Worm (Caenorhabditis elegans) whole organism, young adult: ENCODE data around the gene lbp-9.

Experiments
- B0019.2 ChIP-seq: fragments of 200-800 bp; sonication (Bioruptor generic); conservative IDR thresholded peaks from 2 replicates; pipeline ENCODE4 v1.3.6; 2022; ENCODE audit warnings: missing genetic modification reagents, missing genetic modification characterization, missing compliant biosample characterization
- C06A6.2 ChIP-seq: fragments of 200-800 bp; sonication (Bioruptor generic); conservative IDR thresholded peaks from 2 replicates; pipeline ENCODE4 v1.3.6; 2022; ENCODE audit warnings: missing genetic modification characterization, missing compliant biosample characterization
- C17E4.6 ChIP-seq: fragments of 200-800 bp; sonication (Bioruptor generic); IDR thresholded peaks from 2 replicates; pipeline ENCODE4 v1.3.6; 2022; ENCODE audit warnings: missing genetic modification reagents, missing genetic modification characterization, missing compliant biosample characterization
- F57A8.1 ChIP-seq: fragments of 200-800 bp; sonication (Bioruptor generic); optimal IDR thresholded peaks from 2 replicates; lab custom pipeline; 2018; ENCODE audit warnings: mild to moderate bottlenecking, missing genetic modification characterization, moderate library complexity, missing compliant biosample characterization
- K12H6.12 ChIP-seq: fragments of 200-800 bp; sonication (Bioruptor generic); optimal IDR thresholded peaks from 2 replicates; lab custom pipeline; 2018; ENCODE audit warnings: mild to moderate bottlenecking, missing genetic modification characterization, missing compliant biosample characterization
- Y53G8AR.9 ChIP-seq: fragments of 200-800 bp; sonication (Bioruptor generic); conservative IDR thresholded peaks from 2 replicates; pipeline ENCODE4 v1.3.6; 2022; ENCODE audit warnings: missing genetic modification reagents, missing genetic modification characterization, missing compliant biosample characterization
- Y56A3A.18 ChIP-seq: fragments of 200-800 bp; sonication (Bioruptor generic); IDR thresholded peaks from 2 replicates; pipeline ENCODE4 v1.3.6; 2022; ENCODE audit warnings: missing genetic modification reagents, missing genetic modification characterization, missing compliant biosample characterization
- Y67H2A.10 ChIP-seq: fragments of 200-800 bp; sonication (Bioruptor generic); conservative IDR thresholded peaks from 2 replicates; pipeline ENCODE4 v1.3.6; 2022; ENCODE audit warnings: missing genetic modification reagents, missing genetic modification characterization, missing compliant biosample characterization
- Y79H2A.3 ChIP-seq: fragments of 200-800 bp; sonication (Bioruptor generic); conservative IDR thresholded peaks from 2 replicates; pipeline ENCODE4 v1.3.6; 2022; ENCODE audit warnings: missing genetic modification reagents, missing genetic modification characterization, missing compliant biosample characterization
- akir-1 ChIP-seq: fragments of 200-800 bp; sonication (Bioruptor generic); optimal IDR thresholded peaks from 2 replicates; lab custom pipeline; 2018; ENCODE audit warnings: mild to moderate bottlenecking, missing genetic modification characterization, moderate library complexity, missing compliant biosample characterization
- aptf-3 ChIP-seq: fragments of 200-800 bp; sonication (Bioruptor generic); IDR thresholded peaks from 2 replicates; pipeline ENCODE4 v1.3.6; 2022; ENCODE audit warnings: missing genetic modification characterization, missing compliant biosample characterization
- attf-3 ChIP-seq: fragments of 200-800 bp; sonication (Bioruptor generic); conservative IDR thresholded peaks from 2 replicates; pipeline ENCODE4 v1.3.6; 2022; ENCODE audit warnings: missing genetic modification reagents, missing genetic modification characterization, missing compliant biosample characterization
- ceh-40 ChIP-seq: fragments of 200-800 bp; sonication (Bioruptor generic); IDR thresholded peaks from 2 replicates; pipeline ENCODE4 v1.3.6; 2022; ENCODE audit warnings: missing genetic modification characterization, missing compliant biosample characterization
- ceh-91 ChIP-seq: fragments of 200-800 bp; sonication (Bioruptor generic); IDR thresholded peaks from 2 replicates; pipeline ENCODE4 v1.3.6; 2022; ENCODE audit warnings: missing genetic modification reagents, missing genetic modification characterization, missing compliant biosample characterization
- dox-1 ChIP-seq: fragments of 200-800 bp; sonication (Bioruptor generic); IDR thresholded peaks from 2 replicates; pipeline ENCODE4 v1.3.6; 2022; ENCODE audit warnings: missing genetic modification reagents, missing genetic modification characterization, missing compliant biosample characterization
- dpl-1 ChIP-seq: fragments of 150-350 bp; optimal IDR thresholded peaks from 2 replicates; lab custom pipeline; 2014; ENCODE audit warnings: missing biosample characterization, missing genetic modification reagents, missing genetic modification characterization
- ekl-4 ChIP-seq: fragments of 200-800 bp; sonication (Bioruptor generic); IDR thresholded peaks from 2 replicates; pipeline ENCODE4 v1.3.6; 2022; ENCODE audit warnings: missing genetic modification reagents, missing genetic modification characterization, missing compliant biosample characterization
- hlh-26 ChIP-seq: fragments of 200-800 bp; sonication (Bioruptor generic); conservative IDR thresholded peaks from 2 replicates; pipeline ENCODE4 v1.3.6; 2022; ENCODE audit warnings: missing genetic modification reagents, missing genetic modification characterization, missing compliant biosample characterization
- hmg-20 ChIP-seq: fragments of 200-800 bp; sonication (Bioruptor generic); IDR thresholded peaks from 2 replicates; pipeline ENCODE4 v1.3.6; 2022; ENCODE audit warnings: missing genetic modification reagents, missing genetic modification characterization, missing compliant biosample characterization
- hrde-1 ChIP-seq: sonication (generic microtip); optimal IDR thresholded peaks from 2 replicates; lab custom pipeline; 2016; ENCODE audit warnings: missing genetic modification characterization, mild to moderate bottlenecking, missing compliant biosample characterization, moderate library complexity, missing genotype, missing genetic modification reagents, borderline replicate concordance
- lin-54 ChIP-seq: fragments of 200-800 bp; sonication (Bioruptor generic); optimal IDR thresholded peaks from 2 replicates; lab custom pipeline; 2018; ENCODE audit warnings: mild to moderate bottlenecking, missing genetic modification characterization, missing compliant biosample characterization
- lir-1 ChIP-seq: fragments of 200-800 bp; sonication (Bioruptor generic); conservative IDR thresholded peaks from 2 replicates; pipeline ENCODE4 v1.3.6; 2022; ENCODE audit warnings: missing genetic modification reagents, missing genetic modification characterization, missing compliant biosample characterization
- madf-3 ChIP-seq: fragments of 200-800 bp; sonication (Bioruptor generic); IDR thresholded peaks from 2 replicates; pipeline ENCODE4 v1.3.6; 2022; ENCODE audit warnings: missing genetic modification reagents, missing genetic modification characterization, missing compliant biosample characterization
- mxl-1 ChIP-seq: sonication (generic microtip); optimal IDR thresholded peaks from 2 replicates; lab custom pipeline; 2016; ENCODE audit warnings: missing genetic modification characterization, missing compliant biosample characterization
- nfyb-1 ChIP-seq: fragments of 200-800 bp; sonication (Bioruptor generic); IDR thresholded peaks from 2 replicates; pipeline ENCODE4 v1.3.6; 2022; ENCODE audit warnings: missing genetic modification reagents, missing genetic modification characterization, missing compliant biosample characterization
- nhr-120 ChIP-seq: fragments of 200-800 bp; sonication (Bioruptor generic); IDR thresholded peaks from 2 replicates; pipeline ENCODE4 v1.3.6; 2022; ENCODE audit warnings: missing genetic modification characterization, missing compliant biosample characterization
- nhr-80 ChIP-seq: sonication (generic microtip); optimal IDR thresholded peaks from 2 replicates; lab custom pipeline; 2016; ENCODE audit warnings: missing genetic modification characterization, missing compliant biosample characterization
- nhr-90 ChIP-seq: sonication (generic microtip); optimal IDR thresholded peaks from 2 replicates; lab custom pipeline; 2016; ENCODE audit warnings: missing genotype, mild to moderate bottlenecking, missing genetic modification characterization, missing compliant biosample characterization
- pbrm-1 ChIP-seq: fragments of 200-800 bp; sonication (Bioruptor generic); IDR thresholded peaks from 2 replicates; pipeline ENCODE4 v1.3.6; 2022; ENCODE audit warnings: missing genetic modification reagents, missing genetic modification characterization, missing compliant biosample characterization
- rec-8 ChIP-seq, 2 experiments: sonication (generic microtip); optimal IDR thresholded peaks; 2 replicates each; lab custom pipeline; 2016; ENCODE audit warnings: mild to moderate bottlenecking in 2 of 2, missing genetic modification characterization in 2 of 2, missing genetic modification reagents in 2 of 2, missing genotype in 2 of 2, missing biosample characterization in 1 of 2, missing compliant biosample characterization in 1 of 2, moderate library complexity in 1 of 2
- sdz-38 ChIP-seq: sonication (generic microtip); optimal IDR thresholded peaks from 2 replicates; lab custom pipeline; 2016; ENCODE audit warnings: missing genotype, missing genetic modification characterization, missing compliant biosample characterization
- snpc-1.1 ChIP-seq: sonication (generic microtip); optimal IDR thresholded peaks from 2 replicates; lab custom pipeline; 2017; ENCODE audit warnings: missing genetic modification characterization, mild to moderate bottlenecking, missing compliant biosample characterization, antibody characterized with exemption, moderate library complexity, missing genotype, missing genetic modification reagents; ENCODE audit not compliant: insufficient read depth
- sptf-2 ChIP-seq: fragments of 200-800 bp; sonication (Bioruptor generic); optimal IDR thresholded peaks from 2 replicates; lab custom pipeline; 2018; ENCODE audit warnings: mild to moderate bottlenecking, missing genetic modification characterization, missing compliant biosample characterization
- tbp1 ChIP-seq: fragments of 200-800 bp; sonication (Bioruptor generic); optimal IDR thresholded peaks from 2 replicates; lab custom pipeline; 2018; ENCODE audit warnings: mild to moderate bottlenecking, missing genetic modification characterization, missing compliant biosample characterization
- tbx-9 ChIP-seq: sonication (generic microtip); optimal IDR thresholded peaks from 2 replicates; lab custom pipeline; 2016; ENCODE audit warnings: borderline replicate concordance, missing genetic modification characterization, inconsistent platforms, missing compliant biosample characterization
- unc-62 ChIP-seq: fragments of 150-350 bp; optimal IDR thresholded peaks from 2 replicates; lab custom pipeline; 2014; ENCODE audit warnings: missing biosample characterization, missing genetic modification reagents, missing genetic modification characterization

Gene lbp-9

ce11 chrV:2103118-2103517, 34.9 kb downstream of the lbp-9 start, which contains the start of gene F36F12.1:
Gene F36F12.1, minus strand, starts transcription at chrV:2103218.
- TF ChIP-seq B0019.2, result no peak
- TF ChIP-seq nhr-120 (GFP tag; lab: Robert Waterston, UW), result no peak
- TF ChIP-seq nhr-90 (tag; lab: Kevin White, UChicago), result no peak
- TF ChIP-seq K12H6.12 (tag; lab: Kevin White, UChicago), result no peak
- no peak for TF ChIP-seq tbx-9
- TF ChIP-seq mxl-1 (tag; lab: Kevin White, UChicago), result no peak
- TF ChIP-seq hlh-26 (GFP tag; lab: Robert Waterston, UW), result no peak
- TF ChIP-seq dox-1 (GFP tag; lab: Robert Waterston, UW), result no peak
- no peak for TF ChIP-seq C06A6.2 (GFP tag; lab: Robert Waterston, UW)
- no peak for TF ChIP-seq ekl-4 (GFP tag; lab: Robert Waterston, UW)
- TF ChIP-seq ceh-91, result no peak
- TF ChIP-seq attf-3 (GFP tag; lab: Robert Waterston, UW), result no peak
- no peak for TF ChIP-seq Y53G8AR.9
- TF ChIP-seq lir-1, result no peak
- TF ChIP-seq ceh-40 (GFP tag; lab: Robert Waterston, UW), result no peak
- no peak for TF ChIP-seq pbrm-1 (GFP tag; lab: Robert Waterston, UW)
- TF ChIP-seq hrde-1 (tag; lab: Kevin White, UChicago), result no peak
- no peak for TF ChIP-seq lin-54 (GFP tag; lab: Kevin White, UChicago)
- TF ChIP-seq Y67H2A.10 (GFP tag; lab: Robert Waterston, UW), result no peak

DNA sequence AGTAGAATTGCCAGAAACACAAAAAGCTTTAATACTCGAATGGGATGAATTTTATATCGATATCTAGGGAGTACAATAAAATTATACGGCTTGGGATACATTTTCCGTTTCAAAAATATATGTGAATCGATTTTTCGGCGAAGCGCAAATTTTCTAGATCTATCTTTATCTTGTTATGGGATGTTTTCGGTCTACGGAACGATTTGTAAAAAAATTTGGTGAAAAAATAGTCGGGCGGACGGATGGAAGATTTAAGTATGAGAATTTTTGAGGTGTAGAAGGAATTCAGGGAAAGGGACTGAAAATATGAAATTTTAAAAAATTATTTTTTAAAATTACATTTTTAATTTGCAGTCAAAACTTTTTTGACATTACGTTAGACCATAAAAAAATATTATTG, 37.7 kb downstream of the lbp-9 start, which contains the start of gene F22F7.4:
TSS of gene F22F7.4 (minus strand) at position 101 of the 400 bp plus-strand sequence.
- TF ChIP-seq sptf-2 (GFP tag; lab: Kevin White, UChicago) (no peak), C17E4.6 (GFP tag; lab: Robert Waterston, UW) (no peak), snpc-1.1 (tag; lab: Kevin White, UChicago) (no peak), K12H6.12 (tag; lab: Kevin White, UChicago) (no peak), madf-3 (no peak), akir-1 (GFP tag; lab: Kevin White, UChicago) (no peak)

DNA sequence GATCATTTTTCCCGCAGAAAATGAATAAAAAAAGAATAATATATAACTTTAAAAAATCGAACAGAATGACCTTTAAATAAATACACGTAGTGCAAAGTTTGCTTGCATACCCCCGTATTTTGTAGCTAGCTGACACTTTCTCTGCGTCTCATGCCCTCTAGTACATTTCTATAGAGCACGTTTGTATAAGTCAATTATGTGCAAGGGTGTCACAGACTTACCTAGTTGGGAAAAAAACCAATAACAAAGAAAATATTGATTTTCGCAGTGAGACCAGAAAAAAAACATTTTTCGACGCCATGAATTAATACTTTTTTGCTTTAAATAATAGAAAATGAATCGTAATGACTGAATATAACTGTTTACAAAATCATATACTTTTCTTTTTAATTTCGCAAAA, 41.0 kb downstream of the lbp-9 start, which contains the start of gene ckb-4:
TSS of gene ckb-4 (minus strand) at position 140 of the 400 bp plus-strand sequence.
- no peak for TF ChIP-seq Y56A3A.18 (GFP tag; lab: Robert Waterston, UW)
- peak; percentile 22 for TF ChIP-seq nhr-80 (tag; lab: Kevin White, UChicago)

ce11 chrV:2110368-2110767, 42.1 kb downstream of the lbp-9 start, which contains the start of gene F22F7.3:
Gene F22F7.3, plus strand, starts transcription at chrV:2110668.
- TF ChIP-seq ekl-4 (GFP tag; lab: Robert Waterston, UW), result no peak
- TF ChIP-seq dpl-1 (GFP tag; lab: Kevin White, UChicago), result no peak
- TF ChIP-seq sdz-38 (tag; lab: Kevin White, UChicago), result no peak
- TF ChIP-seq, all 124 proteins: peak for 0

- TF ChIP-seq snpc-1.1 (tag; lab: Kevin White, UChicago), result no peak
- TF ChIP-seq tbp1 (GFP tag; lab: Kevin White, UChicago), result no peak
- TF ChIP-seq sptf-2 (GFP tag; lab: Kevin White, UChicago), result no peak
- TF ChIP-seq aptf-3 (GFP tag; lab: Robert Waterston, UW), result no peak
- no peak for TF ChIP-seq unc-62 (GFP tag; lab: Kevin White, UChicago)
- TF ChIP-seq rec-8 (tag; optimal IDR thresholded peaks at IDR 0.05; lab: Kevin White, UChicago), result no peak
- no peak for TF ChIP-seq hmg-20 (GFP tag; lab: Robert Waterston, UW)
- no peak for TF ChIP-seq Y56A3A.18 (GFP tag; lab: Robert Waterston, UW)
- no peak for TF ChIP-seq F57A8.1 (GFP tag; lab: Kevin White, UChicago)
- no peak for TF ChIP-seq nfyb-1 (GFP tag; lab: Robert Waterston, UW)
- TF ChIP-seq Y79H2A.3, result no peak
- TF ChIP-seq, all 124 proteins: peak for 0
Observed at ce11 chrV:2118574-2118973, 50.3 kb downstream of the lbp-9 start, which contains the start of gene bgnt-1.2. Gene bgnt-1.2, minus strand, starts transcription at chrV:2118674.
